Fruit fly (Drosophila melanogaster) whole organism, wandering third instar larva: Measurements from ENCODE around the gene Strump.

ENCODE experiments used
- Abd-B ChIP-seq: fragments of >200 bp; optimal IDR thresholded peaks from 2 replicates; lab custom pipeline; 2017; ENCODE audit warnings: missing biosample characterization, missing genetic modification characterization
- CG9705 ChIP-seq: fragments of 200-800 bp; sonication (Bioruptor generic); optimal IDR thresholded peaks from 2 replicates; lab custom pipeline; 2018; ENCODE audit warnings: missing biosample characterization, mild to moderate bottlenecking, missing genetic modification characterization
- CrebA ChIP-seq: fragments of 200-800 bp; sonication (Bioruptor generic); optimal IDR thresholded peaks from 2 replicates; lab custom pipeline; 2016; ENCODE audit warnings: missing biosample characterization, mild to moderate bottlenecking, missing genetic modification characterization, borderline replicate concordance
- Dfd ChIP-seq: fragments of >200 bp; optimal IDR thresholded peaks from 2 replicates; lab custom pipeline; 2017; ENCODE audit warnings: missing biosample characterization, missing genetic modification characterization
- Dif ChIP-seq: fragments of 200-275, 200-300 bp; sonication (Bioruptor generic); optimal IDR thresholded peaks from 2 replicates; lab custom pipeline; 2018; ENCODE audit warnings: missing biosample characterization, missing genetic modification characterization; ENCODE audit not compliant: partially characterized antibody
- GATAd ChIP-seq: sonication (Bioruptor generic); optimal IDR thresholded peaks from 2 replicates; lab custom pipeline; 2016; ENCODE audit warnings: missing biosample characterization, missing genetic modification characterization
- HLH106 ChIP-seq: fragments of 200-800 bp; optimal IDR thresholded peaks from 3 replicates; lab custom pipeline; 2019; ENCODE audit warnings: missing biosample characterization, mild to moderate bottlenecking, missing genetic modification characterization, moderate library complexity
- Hnf4 ChIP-seq: fragments of 200-800 bp; sonication (Bioruptor generic); optimal IDR thresholded peaks from 2 replicates; lab custom pipeline; 2016; ENCODE audit warnings: missing biosample characterization, mild to moderate bottlenecking, missing genetic modification characterization
- Hr78 ChIP-seq: fragments of >200 bp; optimal IDR thresholded peaks from 2 replicates; lab custom pipeline; 2017; ENCODE audit warnings: missing biosample characterization, missing genetic modification characterization
- Jra ChIP-seq: sonication (Bioruptor generic); optimal IDR thresholded peaks from 2 replicates; lab custom pipeline; 2016; ENCODE audit warnings: missing biosample characterization, missing genetic modification characterization
- Mio ChIP-seq: sonication (Bioruptor generic); optimal IDR thresholded peaks from 2 replicates; lab custom pipeline; 2016; ENCODE audit warnings: missing biosample characterization, missing genetic modification characterization
- Myc ChIP-seq: fragments of >200 bp; optimal IDR thresholded peaks from 2 replicates; lab custom pipeline; 2017
- OdsH ChIP-seq: fragments of 200-800 bp; sonication (Bioruptor generic); optimal IDR thresholded peaks from 2 replicates; lab custom pipeline; 2016; ENCODE audit warnings: missing biosample characterization, mild to moderate bottlenecking, missing genetic modification characterization
- Rel ChIP-seq, 2 experiments: fragments of 200-800 bp; sonication (Bioruptor generic) in 1 of 2; optimal IDR thresholded peaks; 2 replicates in 1 of 2; 3 replicates in 1 of 2; lab custom pipeline; 2016 to 2019; ENCODE audit warnings: mild to moderate bottlenecking in 2 of 2, missing biosample characterization in 2 of 2, missing genetic modification characterization in 2 of 2, moderate library complexity in 1 of 2
- Vsx2 ChIP-seq: fragments of 200-300, 225-300 bp; sonication (Bioruptor generic); optimal IDR thresholded peaks from 2 replicates; lab custom pipeline; 2018; ENCODE audit warnings: missing biosample characterization, missing genetic modification characterization; ENCODE audit not compliant: partially characterized antibody
- br ChIP-seq: fragments of 200-800 bp; sonication (Bioruptor generic); optimal IDR thresholded peaks from 2 replicates; lab custom pipeline; 2016; ENCODE audit warnings: missing biosample characterization, missing genetic modification characterization
- dmrt93B ChIP-seq: fragments of 200-800 bp; sonication (Bioruptor generic); optimal IDR thresholded peaks from 2 replicates; lab custom pipeline; 2018; ENCODE audit warnings: missing biosample characterization, mild to moderate bottlenecking, missing genetic modification characterization
- ey ChIP-seq: fragments of 200-800 bp; sonication (Bioruptor generic); optimal IDR thresholded peaks from 2 replicates; lab custom pipeline; 2016; ENCODE audit warnings: missing biosample characterization, missing genetic modification characterization
- foxo ChIP-seq, 2 experiments: fragments of 200-800 bp; sonication (Bioruptor generic); optimal IDR thresholded peaks; 2 replicates in 1 of 2; 3 replicates in 1 of 2; lab custom pipeline; 2016 to 2017; ENCODE audit warnings: missing biosample characterization in 2 of 2, missing genetic modification characterization in 2 of 2
- fru ChIP-seq: fragments of 200-800 bp; sonication (Bioruptor generic); optimal IDR thresholded peaks from 3 replicates; lab custom pipeline; 2016; ENCODE audit warnings: missing biosample characterization, mild to moderate bottlenecking, missing genetic modification characterization
- h ChIP-seq: fragments of 200-800 bp; sonication (Bioruptor generic); optimal IDR thresholded peaks from 3 replicates; lab custom pipeline; 2016; ENCODE audit warnings: missing biosample characterization, mild to moderate bottlenecking, missing genetic modification characterization
- lola ChIP-seq: fragments of >200 bp; optimal IDR thresholded peaks from 2 replicates; lab custom pipeline; 2017; ENCODE audit warnings: missing biosample characterization, missing genetic modification characterization
- pan ChIP-seq: fragments of >200 bp; optimal IDR thresholded peaks from 2 replicates; lab custom pipeline; 2017
- psq ChIP-seq: fragments of 200-800 bp; sonication (Bioruptor generic); optimal IDR thresholded peaks from 3 replicates; lab custom pipeline; 2017; ENCODE audit warnings: missing biosample characterization, mild to moderate bottlenecking, missing genetic modification characterization, moderate library complexity
- rgr ChIP-seq: fragments of 200-800 bp; sonication (Bioruptor generic); optimal IDR thresholded peaks from 3 replicates; lab custom pipeline; 2016; ENCODE audit warnings: missing biosample characterization, mild to moderate bottlenecking, missing genetic modification characterization
- sage ChIP-seq: fragments of 200-800 bp; sonication (Bioruptor generic); optimal IDR thresholded peaks from 2 replicates; lab custom pipeline; 2016; ENCODE audit warnings: missing biosample characterization, mild to moderate bottlenecking, missing genetic modification characterization
- sv ChIP-seq: fragments of 200-800 bp; sonication (Bioruptor generic); optimal IDR thresholded peaks from 3 replicates; lab custom pipeline; 2016; ENCODE audit warnings: missing biosample characterization, missing genetic modification characterization
- usp ChIP-seq: fragments of >200 bp; optimal IDR thresholded peaks from 2 replicates; lab custom pipeline; 2017; ENCODE audit warnings: missing biosample characterization, missing genetic modification characterization

Strump gene

dm6 chr3L:16158322-16158721, 36.5 kb downstream of the Strump start:
- TF ChIP-seq Mio (GFP tag; lab: Kevin White, UChicago) (no peak), Abd-B (GFP tag; lab: Kevin White, UChicago) (no peak), GATAd (no peak), Hr78 (no peak), usp (GFP tag; lab: Kevin White, UChicago) (no peak), Dif (GFP tag; lab: Kevin White, UChicago) (no peak), ey (GFP tag; lab: Kevin White, UChicago) (no peak), Myc (no peak), Vsx2 (GFP tag; lab: Kevin White, UChicago) (no peak), OdsH (GFP tag; lab: Kevin White, UChicago) (no peak), lola (no peak), CG9705 (GFP tag; lab: Kevin White, UChicago) (no peak), dmrt93B (GFP tag; lab: Kevin White, UChicago) (no peak), HLH106 (tag; lab: Kevin White, UChicago) (no peak), sage (GFP tag; lab: Kevin White, UChicago) (no peak)

- no peak for TF ChIP-seq h
- peak; percentile 72 for TF ChIP-seq rgr (GFP tag; lab: Kevin White, UChicago)
- TF ChIP-seq HLH106 (tag; lab: Kevin White, UChicago): no peak
- no peak for TF ChIP-seq CG9705 (GFP tag; lab: Kevin White, UChicago)
- no peak for TF ChIP-seq Rel (GFP tag; optimal IDR thresholded peaks at IDR 0.05; lab: Kevin White, UChicago)
- TF ChIP-seq Rel (tag; optimal IDR thresholded peaks at IDR 0.05; lab: Kevin White, UChicago): peak; percentile 64
- TF ChIP-seq Hnf4 (GFP tag; lab: Kevin White, UChicago): peak; percentile 57
- TF ChIP-seq foxo (GFP tag; optimal IDR thresholded peaks at IDR 0.05; lab: Kevin White, UChicago): no peak
- no peak for TF ChIP-seq Dif (GFP tag; lab: Kevin White, UChicago)
These were observed 37.6 kb downstream of the Strump start for dm6 chr3L:16159161-16160072.

dm6 chr3L:16160073-16160398, 38.2 kb downstream of the Strump start:
- TF ChIP-seq pan (lab: Kevin White, UChicago): no peak
- peak; percentile 10 for TF ChIP-seq br (GFP tag; lab: Kevin White, UChicago)
- TF ChIP-seq fru (GFP tag; lab: Kevin White, UChicago): peak; percentile 16
- peak in 1 of 2 experiments; percentile 17 for TF ChIP-seq foxo (GFP tag; optimal IDR thresholded peaks at IDR 0.05; lab: Kevin White, UChicago)
- no peak for TF ChIP-seq Rel (GFP tag; optimal IDR thresholded peaks at IDR 0.05; lab: Kevin White, UChicago)
- no peak for TF ChIP-seq Rel (tag; optimal IDR thresholded peaks at IDR 0.05; lab: Kevin White, UChicago)
- TF ChIP-seq ey (GFP tag; lab: Kevin White, UChicago): peak; percentile 31
- TF ChIP-seq, all 38 proteins: peak for 4

dm6 chr3L:16160420-16161069, 38.7 kb downstream of the Strump start:
- TF ChIP-seq ey (GFP tag; lab: Kevin White, UChicago) (peak; percentile 49), psq (GFP tag; lab: Kevin White, UChicago) (no peak), sv (GFP tag; lab: Kevin White, UChicago) (peak; percentile 10), rgr (GFP tag; lab: Kevin White, UChicago) (peak; percentile 40), HLH106 (tag; lab: Kevin White, UChicago) (peak; percentile 46), fru (GFP tag; lab: Kevin White, UChicago) (peak; percentile 54), dmrt93B (GFP tag; lab: Kevin White, UChicago) (no peak), pan (lab: Kevin White, UChicago) (no peak), Myc (no peak), usp (GFP tag; lab: Kevin White, UChicago) (no peak), h (peak; percentile 68), br (GFP tag; lab: Kevin White, UChicago) (peak; percentile 11), foxo (GFP tag; optimal IDR thresholded peaks at IDR 0.05; lab: Kevin White, UChicago) (peak in 1 of 2 experiments; percentile 55), OdsH (GFP tag; lab: Kevin White, UChicago) (peak; percentile 41), Dfd (GFP tag; lab: Kevin White, UChicago) (no peak)

- peak in 1 of 2 experiments; percentile 3 for TF ChIP-seq foxo (GFP tag; optimal IDR thresholded peaks at IDR 0.05; lab: Kevin White, UChicago)
- peak; percentile 70 for TF ChIP-seq Vsx2 (GFP tag; lab: Kevin White, UChicago)
- no peak for TF ChIP-seq h
- TF ChIP-seq psq (GFP tag; lab: Kevin White, UChicago): peak; percentile 55
- TF ChIP-seq rgr (GFP tag; lab: Kevin White, UChicago): no peak
- TF ChIP-seq Hnf4 (GFP tag; lab: Kevin White, UChicago): peak; percentile 9
- TF ChIP-seq Jra: peak; percentile 7
- no peak for TF ChIP-seq dmrt93B (GFP tag; lab: Kevin White, UChicago)
- no peak for TF ChIP-seq Abd-B (GFP tag; lab: Kevin White, UChicago)
- TF ChIP-seq CrebA (GFP tag; lab: Kevin White, UChicago): peak; percentile 51
These were observed 39.3 kb downstream of the Strump start for dm6 chr3L:16161131-16161530.
